Fruit fly (Drosophila melanogaster) Kc167 (cell line): ENCODE measurements around the gene alpha-Est10.

Source experiments
- Sin3A ChIP-seq: fragments of >200 bp; optimal IDR thresholded peaks from 2 replicates; lab custom pipeline; 2018; ENCODE audit warnings: missing external identifiers
- h ChIP-seq: fragments of >200 bp; optimal IDR thresholded peaks from 3 replicates; lab custom pipeline; 2018; ENCODE audit warnings: missing external identifiers

DNA sequence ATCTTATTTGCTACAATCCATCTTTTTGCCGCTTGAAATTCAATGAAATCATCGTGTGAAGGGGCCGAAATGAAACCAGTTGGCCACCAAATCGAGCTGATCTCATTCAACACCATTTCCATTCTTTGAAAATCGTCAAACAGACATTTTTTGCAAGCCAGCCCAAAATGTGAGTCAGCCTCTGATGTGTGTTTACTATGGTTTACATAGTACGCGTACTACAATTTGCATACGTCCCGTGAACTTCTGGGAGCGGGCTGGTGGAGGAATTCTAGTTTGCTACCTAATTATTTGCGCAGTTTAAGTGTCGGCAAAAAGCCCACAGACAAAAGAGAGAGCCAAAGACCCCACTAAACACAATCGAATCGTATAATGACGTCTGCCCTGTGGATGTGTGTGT lies 9.6 kb upstream of the alpha-Est10 start:
- no peak for TF ChIP-seq h (lab: Kevin White, UChicago)
- TF ChIP-seq Sin3A (lab: Kevin White, UChicago): no peak
